In genomic region chr2L:4906546-4907250, dm6 we compare ENCODE assay signal across 1 fruit fly cellular context.
TF ChIP-seq lines count a peak whose summit lies in the region.

TSS of gene snsl (minus strand) at chr2L:4906762.

TF ChIP-seq in whole organism, embryonic, 481 proteins besides CTCF, POLR2A, EP300 and RAD21 (continued from another document):
- TF ChIP-seq Sox102F (GFP tag; optimal IDR thresholded peaks at IDR 0.05; lab: Kevin White, UChicago) (peak; percentile 80), Taf1 (GFP tag; IDR thresholded peaks at IDR 0.05; lab: Robert Waterston, UW) (no peak), CG30020 (tag; optimal IDR thresholded peaks at IDR 0.05; lab: Kevin White, UChicago) (peak; percentile 31), CG9727 (GFP tag; optimal IDR thresholded peaks at IDR 0.05; lab: Kevin White, UChicago) (peak; percentile 71), stc (GFP tag; IDR thresholded peaks at IDR 0.05; lab: Robert Waterston, UW) (0 out of 2 replicates have a peak, but pooled peaks have one; percentile 47), NfI (GFP tag; optimal IDR thresholded peaks at IDR 0.05; lab: Kevin White, UChicago) (peak; percentile 23), Hmr (GFP tag; optimal IDR thresholded peaks at IDR 0.05; lab: Kevin White, UChicago) (peak; percentile 61), HHEX (GFP tag; optimal IDR thresholded peaks at IDR 0.05; lab: Kevin White, UChicago) (peak; percentile 23), klu (GFP tag; IDR thresholded peaks at IDR 0.05; lab: Robert Waterston, UW) (0 out of 2 replicates have a peak, but pooled peaks have one; percentile 21), CG6689 (GFP tag; IDR thresholded peaks at IDR 0.05; lab: Robert Waterston, UW) (peak; percentile 53), row (GFP tag; IDR thresholded peaks at IDR 0.05; lab: Robert Waterston, UW) (peak; percentile 67), Elba2 (GFP tag; optimal IDR thresholded peaks at IDR 0.05; lab: Kevin White, UChicago) (no peak), CG17361 (GFP tag; IDR thresholded peaks at IDR 0.05; lab: Robert Waterston, UW) (peak; percentile 93), Atf6 (GFP tag; IDR thresholded peaks at IDR 0.05; lab: Robert Waterston, UW) (peak; percentile 54; the same call in 1 of the 2 replicates), Oli (tag; optimal IDR thresholded peaks at IDR 0.05; lab: Kevin White, UChicago) (peak; percentile 80), CG10979 (tag; optimal IDR thresholded peaks at IDR 0.05; lab: Kevin White, UChicago) (peak; percentile 65), Sox100B (GFP tag; optimal IDR thresholded peaks at IDR 0.05; lab: Kevin White, UChicago) (peak; percentile 87), slbo (GFP tag; IDR thresholded peaks at IDR 0.05; lab: Robert Waterston, UW) (peak; percentile 29; the same call in 1 of the 2 replicates), run (tag; optimal IDR thresholded peaks at IDR 0.05; lab: Kevin White, UChicago) (peak; percentile 65), CG30403 (GFP tag; optimal IDR thresholded peaks at IDR 0.05; lab: Kevin White, UChicago) (peak; percentile 67), CG11085 (GFP tag; IDR thresholded peaks at IDR 0.05; lab: Robert Waterston, UW) (no peak), ci (GFP tag; IDR thresholded peaks at IDR 0.05; lab: Robert Waterston, UW) (peak; percentile 58; the same call in 2 of the 3 replicates), org-1 (GFP tag; optimal IDR thresholded peaks at IDR 0.05; lab: Kevin White, UChicago) (peak; percentile 53), CG2875 (GFP tag; optimal IDR thresholded peaks at IDR 0.05; lab: Kevin White, UChicago) (peak; percentile 10), twi (tag; optimal IDR thresholded peaks at IDR 0.05; lab: Kevin White, UChicago) (peak; percentile 47), CG4328 (GFP tag; optimal IDR thresholded peaks at IDR 0.05; lab: Kevin White, UChicago) (peak; percentile 39), gem (tag; optimal IDR thresholded peaks at IDR 0.05; lab: Kevin White, UChicago) (peak; percentile 86), CG34376 (GFP tag; optimal IDR thresholded peaks at IDR 0.05; lab: Kevin White, UChicago) (no peak), CG15601 (tag; optimal IDR thresholded peaks at IDR 0.05; lab: Kevin White, UChicago) (peak; percentile 60), CG10654 (GFP tag; optimal IDR thresholded peaks at IDR 0.05; lab: Kevin White, UChicago) (peak; percentile 1), CG4424 (GFP tag; optimal IDR thresholded peaks at IDR 0.05; lab: Kevin White, UChicago) (peak; percentile 63), cwo (GFP tag; optimal IDR thresholded peaks at IDR 0.05; lab: Kevin White, UChicago) (peak; percentile 32), CG10267 (tag; optimal IDR thresholded peaks at IDR 0.05; lab: Kevin White, UChicago) (peak; percentile 72), z (GFP tag; IDR thresholded peaks at IDR 0.05; lab: Robert Waterston, UW) (no peak), CG7556 (GFP tag; optimal IDR thresholded peaks at IDR 0.05; lab: Kevin White, UChicago) (peak; percentile 84), CG6683 (GFP tag; optimal IDR thresholded peaks at IDR 0.05; lab: Kevin White, UChicago) (peak; percentile 19), CG17385 (GFP tag; optimal IDR thresholded peaks at IDR 0.05; lab: Kevin White, UChicago) (peak; percentile 71), CG32767 (GFP tag; IDR thresholded peaks at IDR 0.05; lab: Robert Waterston, UW) (peak; percentile 27; the same call in 1 of the 2 replicates), CHES-1-like (GFP tag; optimal IDR thresholded peaks at IDR 0.05; lab: Kevin White, UChicago) (no peak), CG6254 (GFP tag; optimal IDR thresholded peaks at IDR 0.05; lab: Kevin White, UChicago) (no peak), CoRest (tag; optimal IDR thresholded peaks at IDR 0.05; lab: Kevin White, UChicago) (peak; percentile 86), Drgx (GFP tag; IDR thresholded peaks at IDR 0.05; lab: Robert Waterston, UW) (peak; percentile 63), CG17359 (tag; optimal IDR thresholded peaks at IDR 0.05; lab: Kevin White, UChicago) (peak; percentile 70), Hr3 (GFP tag; optimal IDR thresholded peaks at IDR 0.05; lab: Kevin White, UChicago) (peak; percentile 55), CG10321 (GFP tag; IDR thresholded peaks at IDR 0.05; lab: Robert Waterston, UW) (no peak), lmd (GFP tag; IDR thresholded peaks at IDR 0.05; lab: Robert Waterston, UW) (peak; percentile 37; the same call in 1 of the 2 replicates), CG13296 (GFP tag; optimal IDR thresholded peaks at IDR 0.05; lab: Kevin White, UChicago) (peak; percentile 78), nom (GFP tag; optimal IDR thresholded peaks at IDR 0.05; lab: Kevin White, UChicago) (peak; percentile 62), hkb (optimal IDR thresholded peaks at IDR 0.05; lab: Kevin White, UChicago) (no peak), hkb (GFP tag; IDR thresholded peaks at IDR 0.05; lab: Robert Waterston, UW) (no peak), CG5953 (GFP tag; IDR thresholded peaks at IDR 0.05; lab: Robert Waterston, UW) (0 out of 2 replicates have a peak, but pooled peaks have one; percentile 45), Rfx (GFP tag; IDR thresholded peaks at IDR 0.05; lab: Robert Waterston, UW) (no peak), HLH3B (GFP tag; IDR thresholded peaks at IDR 0.05; lab: Robert Waterston, UW) (peak; percentile 38; the same call in 1 of the 2 replicates), pan (optimal IDR thresholded peaks at IDR 0.05; lab: Kevin White, UChicago) (no peak), pan (GFP tag; optimal IDR thresholded peaks at IDR 0.05 in 1 of 2, IDR thresholded peaks at IDR 0.05 in 1 of 2) (peak in 1 of 2 experiments; percentile 47), gsb-n (tag; optimal IDR thresholded peaks at IDR 0.05; lab: Kevin White, UChicago) (peak; percentile 42), ATbp (GFP tag; optimal IDR thresholded peaks at IDR 0.05; lab: Kevin White, UChicago) (peak; percentile 36), az2 (GFP tag; optimal IDR thresholded peaks at IDR 0.05; lab: Kevin White, UChicago) (peak; percentile 23), ab (GFP tag; optimal IDR thresholded peaks at IDR 0.05; lab: Kevin White, UChicago) (no peak), Ets65A (GFP tag; lab: Kevin White, UChicago) (peak; percentile 92), CG8359 (GFP tag; optimal IDR thresholded peaks at IDR 0.05; lab: Kevin White, UChicago; ENCODE audit: borderline replicate concordance) (peak; percentile 13), CG9817 (tag; optimal IDR thresholded peaks at IDR 0.05; lab: Kevin White, UChicago) (no peak), Dbx (GFP tag; IDR thresholded peaks at IDR 0.05; lab: Robert Waterston, UW) (0 out of 3 replicates have a peak, but pooled peaks have one; percentile 14), D19A (tag; optimal IDR thresholded peaks at IDR 0.05; lab: Kevin White, UChicago) (peak; percentile 67), Pdp1 (GFP tag; optimal IDR thresholded peaks at IDR 0.05; lab: Kevin White, UChicago) (peak; percentile 9 to 12), Fer1 (GFP tag; optimal IDR thresholded peaks at IDR 0.05; lab: Kevin White, UChicago) (peak; percentile 59), mam (GFP tag; optimal IDR thresholded peaks at IDR 0.05; lab: Kevin White, UChicago) (no peak), CG11398 (GFP tag; optimal IDR thresholded peaks at IDR 0.05; lab: Kevin White, UChicago) (no peak), ttk (GFP tag; IDR thresholded peaks at IDR 0.05; lab: Robert Waterston, UW) (0 out of 2 replicates have a peak, but pooled peaks have one; percentile 32), peb (GFP tag; IDR thresholded peaks at IDR 0.05; lab: Robert Waterston, UW) (no peak), CG1233 (GFP tag; optimal IDR thresholded peaks at IDR 0.05; lab: Kevin White, UChicago) (peak; percentile 16), CG6854 (GFP tag; optimal IDR thresholded peaks at IDR 0.05; lab: Kevin White, UChicago) (peak; percentile 10), stwl (tag; optimal IDR thresholded peaks at IDR 0.05; lab: Kevin White, UChicago) (no peak), Eip74EF (GFP tag; optimal IDR thresholded peaks at IDR 0.05; lab: Kevin White, UChicago) (peak in 1 of 2 experiments; percentile 85), CG9437 (GFP tag; optimal IDR thresholded peaks at IDR 0.05; lab: Kevin White, UChicago) (peak; percentile 84), aop (GFP tag; IDR thresholded peaks at IDR 0.05; lab: Robert Waterston, UW) (no peak), CG8388 (GFP tag; optimal IDR thresholded peaks at IDR 0.05; lab: Kevin White, UChicago) (peak; percentile 60), CG8924 (tag; optimal IDR thresholded peaks at IDR 0.05; lab: Kevin White, UChicago) (peak; percentile 87), Nf-YC (tag; optimal IDR thresholded peaks at IDR 0.05; lab: Kevin White, UChicago) (peak; percentile 81), CG18619 (GFP tag; optimal IDR thresholded peaks at IDR 0.05; lab: Kevin White, UChicago) (peak; percentile 65), inv (GFP tag; IDR thresholded peaks at IDR 0.05; lab: Robert Waterston, UW; ENCODE audit: partially characterized antibody) (no peak), Dek (tag; optimal IDR thresholded peaks at IDR 0.05; lab: Kevin White, UChicago) (peak; percentile 52), ssp (GFP tag; IDR thresholded peaks at IDR 0.05; lab: Robert Waterston, UW) (0 out of 2 replicates have a peak, but pooled peaks have one; percentile 12), BtbVII (GFP tag; optimal IDR thresholded peaks at IDR 0.05; lab: Kevin White, UChicago) (peak; percentile 31), ase (GFP tag; IDR thresholded peaks at IDR 0.05; lab: Robert Waterston, UW) (peak; percentile 41; the same call in 1 of the 3 replicates), crp (GFP tag; optimal IDR thresholded peaks at IDR 0.05; lab: Kevin White, UChicago) (no peak), CG10147 (GFP tag; optimal IDR thresholded peaks at IDR 0.05; lab: Kevin White, UChicago) (peak; percentile 53), nau (GFP tag; optimal IDR thresholded peaks at IDR 0.05; lab: Kevin White, UChicago) (no peak), tin (GFP tag; optimal IDR thresholded peaks at IDR 0.05; lab: Kevin White, UChicago) (peak; percentile 40), Mad (GFP tag; optimal IDR thresholded peaks at IDR 0.05; lab: Kevin White, UChicago) (no peak), Xbp1 (GFP tag; optimal IDR thresholded peaks at IDR 0.05; lab: Kevin White, UChicago) (peak; percentile 47), caup (GFP tag; optimal IDR thresholded peaks at IDR 0.05; lab: Kevin White, UChicago; ENCODE audit: severe bottlenecking) (no peak), CG10431 (GFP tag; optimal IDR thresholded peaks at IDR 0.05; lab: Kevin White, UChicago) (no peak), Six4 (GFP tag; optimal IDR thresholded peaks at IDR 0.05; lab: Kevin White, UChicago) (peak; percentile 35), CG3281 (GFP tag; optimal IDR thresholded peaks at IDR 0.05; lab: Kevin White, UChicago) (peak; percentile 41), CG6175 (GFP tag; IDR thresholded peaks at IDR 0.05; lab: Robert Waterston, UW) (peak; percentile 16; the same call in 1 of the 3 replicates), CG18262 (tag; optimal IDR thresholded peaks at IDR 0.05; lab: Kevin White, UChicago) (peak; percentile 85), Hr51 (GFP tag; optimal IDR thresholded peaks at IDR 0.05; lab: Kevin White, UChicago) (peak in 1 of 2 experiments; percentile 92), CG31224 (GFP tag; IDR thresholded peaks at IDR 0.05; lab: Robert Waterston, UW) (0 out of 2 replicates have a peak, but pooled peaks have one; percentile 31), CG14441 (GFP tag; IDR thresholded peaks at IDR 0.05; lab: Robert Waterston, UW) (0 out of 2 replicates have a peak, but pooled peaks have one; percentile 25), tna (GFP tag; IDR thresholded peaks at IDR 0.05; lab: Robert Waterston, UW; ENCODE audit: partially characterized antibody) (no peak), CG12104 (GFP tag; optimal IDR thresholded peaks at IDR 0.05; lab: Kevin White, UChicago) (peak; percentile 58), bsh (GFP tag; optimal IDR thresholded peaks at IDR 0.05; lab: Kevin White, UChicago) (peak in 1 of 2 experiments; percentile 25), zfh1 (GFP tag; IDR thresholded peaks at IDR 0.05; lab: Robert Waterston, UW) (no peak), Hr78 (GFP tag; optimal IDR thresholded peaks at IDR 0.05; lab: Kevin White, UChicago) (peak in 1 of 2 experiments; percentile 58), Ptx1 (GFP tag; IDR thresholded peaks at IDR 0.05; lab: Robert Waterston, UW) (peak; percentile 63), tap (tag; optimal IDR thresholded peaks at IDR 0.05; lab: Kevin White, UChicago) (peak; percentile 64), PHDP (tag; optimal IDR thresholded peaks at IDR 0.05; lab: Kevin White, UChicago) (peak; percentile 55), CG5245 (GFP tag; optimal IDR thresholded peaks at IDR 0.05; lab: Kevin White, UChicago) (peak; percentile 8), Xrp1 (GFP tag; IDR thresholded peaks at IDR 0.05; lab: Robert Waterston, UW) (peak; percentile 36; the same call in 1 of the 2 replicates), fd3F (GFP tag; optimal IDR thresholded peaks at IDR 0.05; lab: Kevin White, UChicago) (peak; percentile 62), sens (GFP tag; lab: Kevin White, UChicago) (peak; percentile 84), NK7.1 (GFP tag; optimal IDR thresholded peaks at IDR 0.05; lab: Kevin White, UChicago) (no peak), kah (GFP tag; optimal IDR thresholded peaks at IDR 0.05; lab: Kevin White, UChicago) (peak; percentile 43), fd96Cb (tag; optimal IDR thresholded peaks at IDR 0.05; lab: Kevin White, UChicago) (peak; percentile 54), sug (tag; optimal IDR thresholded peaks at IDR 0.05; lab: Kevin White, UChicago) (peak; percentile 57), ken (GFP tag; IDR thresholded peaks at IDR 0.05; lab: Robert Waterston, UW) (peak; percentile 56; the same call in 1 of the 3 replicates), lola (GFP tag; optimal IDR thresholded peaks at IDR 0.05; lab: Kevin White, UChicago) (peak in 1 of 3 experiments; percentile 52), Awh (GFP tag; IDR thresholded peaks at IDR 0.05; lab: Robert Waterston, UW) (no peak), CG15696 (tag; optimal IDR thresholded peaks at IDR 0.05; lab: Kevin White, UChicago) (peak; percentile 10), CG10209 (GFP tag; optimal IDR thresholded peaks at IDR 0.05; lab: Kevin White, UChicago) (peak; percentile 43), CG2712 (tag; optimal IDR thresholded peaks at IDR 0.05; lab: Kevin White, UChicago) (peak; percentile 81)
